Fruit fly (Drosophila melanogaster) whole organism: Measurements from ENCODE around the gene CG31792.

Experiments used
- CG8478 ChIP-seq: fragments of >200 bp; optimal IDR thresholded peaks from 2 replicates; lab custom pipeline; 2018; ENCODE audit warnings: inconsistent platforms
- psq ChIP-seq: fragments of >200 bp; optimal IDR thresholded peaks from 2 replicates; lab custom pipeline; 2017

- TF ChIP-seq CG8478 (lab: Kevin White, UChicago): peak; percentile 14
- TF ChIP-seq psq (lab: Kevin White, UChicago): no peak
Observed at dm6 chr2L:18968370-18969105, 28.7 kb upstream of the CG31792 start, which contains the start of the genes Nak and Tango6.
